Fruit fly (Drosophila melanogaster) whole organism, embryonic: Measurements from ENCODE around the gene Ppm1.

Experiments
- Ada2b ChIP-seq: fragments of 200-800 bp; sonication (Bioruptor generic); IDR thresholded peaks from 2 replicates; pipeline ENCODE4 v1.3.6; 2022; ENCODE audit warnings: missing biosample characterization, missing genetic modification characterization
- Aef1 ChIP-seq: fragments of 200-800 bp; sonication (Bioruptor generic); IDR thresholded peaks from 3 replicates; pipeline ENCODE4 v1.3.6; 2022; ENCODE audit warnings: missing biosample characterization, missing genetic modification characterization
- Atf6 ChIP-seq: fragments of 200-800 bp; sonication (Bioruptor generic); IDR thresholded peaks from 2 replicates; pipeline ENCODE4 v1.3.6; 2022; ENCODE audit warnings: missing biosample characterization, missing genetic modification characterization
- CG10543 ChIP-seq: fragments of 200-800 bp; sonication (Bioruptor generic); optimal IDR thresholded peaks from 3 replicates; lab custom pipeline; 2017; ENCODE audit warnings: missing biosample characterization, mild to moderate bottlenecking, missing genetic modification characterization, moderate library complexity
- CG11456 ChIP-seq: fragments of 200-800 bp; sonication (Bioruptor generic); IDR thresholded peaks from 3 replicates; pipeline ENCODE4 v1.3.6; 2022; ENCODE audit warnings: missing biosample characterization, missing genetic modification characterization
- CG12104 ChIP-seq: fragments of 200-800 bp; sonication (Bioruptor generic); optimal IDR thresholded peaks from 3 replicates; lab custom pipeline; 2016; ENCODE audit warnings: missing biosample characterization, missing genetic modification characterization
- CG12155 ChIP-seq: fragments of 200-800 bp; sonication (Bioruptor generic); optimal IDR thresholded peaks from 3 replicates; lab custom pipeline; 2016; ENCODE audit warnings: missing biosample characterization, missing genetic modification characterization
- CG12744 ChIP-seq: fragments of 200-800 bp; sonication (Bioruptor generic); optimal IDR thresholded peaks from 2 replicates; lab custom pipeline; 2016; ENCODE audit warnings: missing biosample characterization, missing genetic modification characterization
- CG12769 ChIP-seq: fragments of 200-800 bp; sonication (Bioruptor generic); optimal IDR thresholded peaks from 2 replicates; lab custom pipeline; 2019; ENCODE audit warnings: missing biosample characterization, mild to moderate bottlenecking, missing genetic modification characterization, moderate library complexity
- CG15514 ChIP-seq: fragments of 200-800 bp; sonication (Bioruptor generic); optimal IDR thresholded peaks from 3 replicates; lab custom pipeline; 2017; ENCODE audit warnings: missing biosample characterization, missing genetic modification characterization, mild to moderate bottlenecking, moderate library complexity, missing genetic modification reagents
- CG17328 ChIP-seq: fragments of 200-800 bp; sonication (Bioruptor generic); IDR thresholded peaks from 2 replicates; pipeline ENCODE4 v1.3.6; 2022; ENCODE audit warnings: missing biosample characterization, missing genetic modification characterization
- CG17802 ChIP-seq: fragments of 200-800 bp; sonication (Bioruptor generic); optimal IDR thresholded peaks from 2 replicates; lab custom pipeline; 2018; ENCODE audit warnings: missing biosample characterization, mild to moderate bottlenecking, missing genetic modification characterization, moderate library complexity
- CG17829 ChIP-seq: fragments of 200-800 bp; optimal IDR thresholded peaks from 2 replicates; lab custom pipeline; 2019; ENCODE audit warnings: missing biosample characterization, mild to moderate bottlenecking, missing genetic modification characterization, moderate library complexity
- CG2120 ChIP-seq: fragments of 200-800 bp; sonication (Bioruptor generic); optimal IDR thresholded peaks from 3 replicates; lab custom pipeline; 2016; ENCODE audit warnings: missing biosample characterization, missing genetic modification characterization
- CG2712 ChIP-seq: fragments of 200-800 bp; optimal IDR thresholded peaks from 3 replicates; lab custom pipeline; 2019; ENCODE audit warnings: missing biosample characterization, mild to moderate bottlenecking, missing genetic modification characterization, moderate library complexity
- CG2875 ChIP-seq: fragments of 200-800 bp; sonication (Bioruptor generic); optimal IDR thresholded peaks from 2 replicates; lab custom pipeline; 2017; ENCODE audit warnings: missing biosample characterization, mild to moderate bottlenecking, missing genetic modification characterization, missing genetic modification reagents
- CG30020 ChIP-seq: fragments of 200-800 bp; optimal IDR thresholded peaks from 2 replicates; lab custom pipeline; 2019; ENCODE audit warnings: missing biosample characterization, mild to moderate bottlenecking, missing genetic modification characterization, moderate library complexity
- CG31441 ChIP-seq: fragments of 200-800 bp; sonication (Bioruptor generic); IDR thresholded peaks from 2 replicates; pipeline ENCODE4 v1.3.6; 2022; ENCODE audit warnings: missing biosample characterization, missing genetic modification characterization
- CG4404 ChIP-seq: fragments of 200-800 bp; sonication (Bioruptor generic); IDR thresholded peaks from 2 replicates; pipeline ENCODE4 v1.3.6; 2022; ENCODE audit warnings: missing biosample characterization, missing genetic modification characterization
- CG6689 ChIP-seq: fragments of 200-800 bp; sonication (Bioruptor generic); IDR thresholded peaks from 2 replicates; pipeline ENCODE4 v1.3.6; 2022; ENCODE audit warnings: missing biosample characterization, missing genetic modification characterization
- CG6813 ChIP-seq: fragments of 200-800 bp; sonication (Bioruptor generic); optimal IDR thresholded peaks from 2 replicates; lab custom pipeline; 2017; ENCODE audit warnings: missing biosample characterization, missing genetic modification characterization, mild to moderate bottlenecking, moderate library complexity, missing genetic modification reagents
- CG7745 ChIP-seq: fragments of 200-800 bp; sonication (Bioruptor generic); optimal IDR thresholded peaks from 2 replicates; lab custom pipeline; 2018; ENCODE audit warnings: missing biosample characterization, mild to moderate bottlenecking, missing genetic modification characterization, moderate library complexity
- CG9797 ChIP-seq: fragments of 200-800 bp; sonication (Bioruptor generic); optimal IDR thresholded peaks from 3 replicates; lab custom pipeline; 2018; ENCODE audit warnings: missing biosample characterization, mild to moderate bottlenecking, missing genetic modification characterization
- Dll ChIP-seq: fragments of 200-800 bp; sonication (Bioruptor generic); IDR thresholded peaks from 4 replicates; pipeline ENCODE4 v1.3.6; 2022; ENCODE audit warnings: missing biosample characterization, missing genetic modification characterization; ENCODE audit not compliant: partially characterized antibody
- Ets97D ChIP-seq: fragments of 200-800 bp; sonication (Bioruptor generic); optimal IDR thresholded peaks from 3 replicates; lab custom pipeline; 2016; ENCODE audit warnings: missing biosample characterization, missing genetic modification characterization
- Pdp1 ChIP-seq, 2 experiments: fragments of 200-800 bp; sonication (Bioruptor generic); optimal IDR thresholded peaks; 3 replicates each; lab custom pipeline; 2016; ENCODE audit warnings: missing biosample characterization in 2 of 2, missing genetic modification characterization in 2 of 2, mild to moderate bottlenecking in 1 of 2, moderate library complexity in 1 of 2
- Rfx ChIP-seq: fragments of 200-800 bp; sonication (Bioruptor generic); IDR thresholded peaks from 2 replicates; pipeline ENCODE4 v1.3.6; 2022; ENCODE audit warnings: missing biosample characterization, missing genetic modification characterization
- Stat92E ChIP-seq, 3 experiments: fragments of >200 bp in 2 of 3; fragments of 200-800 bp in 1 of 3; sonication (Bioruptor generic) in 1 of 3; optimal IDR thresholded peaks; 2 replicates each; lab custom pipeline; 2017 to 2019; ENCODE audit warnings: missing biosample characterization in 3 of 3, missing genetic modification characterization in 3 of 3, mild to moderate bottlenecking in 1 of 3, moderate library complexity in 1 of 3
- ap ChIP-seq: fragments of 200-800 bp; sonication (Bioruptor generic); IDR thresholded peaks from 2 replicates; pipeline ENCODE4 v1.3.6; 2022; ENCODE audit warnings: missing biosample characterization, missing genetic modification characterization
- bcd ChIP-seq: fragments of 200-800 bp; sonication (Bioruptor generic); optimal IDR thresholded peaks from 2 replicates; lab custom pipeline; 2017; ENCODE audit warnings: missing biosample characterization, mild to moderate bottlenecking, missing genetic modification characterization
- bsh ChIP-seq, 2 experiments: fragments of 200-800 bp; sonication (Bioruptor generic); optimal IDR thresholded peaks; 2 replicates each; lab custom pipeline; 2017 to 2018; ENCODE audit warnings: mild to moderate bottlenecking in 2 of 2, missing biosample characterization in 2 of 2, missing genetic modification characterization in 2 of 2, moderate library complexity in 1 of 2
- cato ChIP-seq: fragments of 200-800 bp; sonication (Bioruptor generic); optimal IDR thresholded peaks from 2 replicates; lab custom pipeline; 2016; ENCODE audit warnings: missing biosample characterization, missing genetic modification characterization, borderline replicate concordance
- chif ChIP-seq, 2 experiments: fragments of 200-800 bp; sonication (Bioruptor generic); optimal IDR thresholded peaks; 3 replicates each; lab custom pipeline; 2016; ENCODE audit warnings: missing biosample characterization in 2 of 2, missing genetic modification characterization in 2 of 2
- chinmo ChIP-seq: fragments of 200-800 bp; sonication (Bioruptor generic); IDR thresholded peaks from 4 replicates; pipeline ENCODE4 v1.3.6; 2022; ENCODE audit warnings: missing biosample characterization, missing genetic modification characterization; ENCODE audit not compliant: partially characterized antibody
- dysf ChIP-seq: fragments of 200-800 bp; sonication (Bioruptor generic); IDR thresholded peaks from 3 replicates; pipeline ENCODE4 v1.3.6; 2022; ENCODE audit warnings: missing biosample characterization, missing genetic modification characterization
- fru ChIP-seq: fragments of >200 bp; optimal IDR thresholded peaks from 2 replicates; lab custom pipeline; 2017
- hb ChIP-seq: fragments of 200-800 bp; sonication (Bioruptor generic); IDR thresholded peaks from 3 replicates; pipeline ENCODE4 v1.3.6; 2022; ENCODE audit warnings: missing biosample characterization, missing genetic modification characterization; ENCODE audit not compliant: partially characterized antibody
- insv ChIP-seq, 2 experiments: fragments of 200-800 bp; sonication (Bioruptor generic); optimal IDR thresholded peaks; 3 replicates each; lab custom pipeline; 2016 to 2018; ENCODE audit warnings: missing biosample characterization in 2 of 2, missing genetic modification characterization in 2 of 2
- mld ChIP-seq: fragments of 200-800 bp; sonication (Bioruptor generic); IDR thresholded peaks from 3 replicates; pipeline ENCODE4 v1.3.6; 2022; ENCODE audit warnings: missing biosample characterization, missing genetic modification characterization; ENCODE audit not compliant: partially characterized antibody
- pzg ChIP-seq: fragments of 200-800 bp; sonication (Bioruptor generic); optimal IDR thresholded peaks from 3 replicates; lab custom pipeline; 2018; ENCODE audit warnings: missing biosample characterization, mild to moderate bottlenecking, missing genetic modification characterization, moderate library complexity
- ro ChIP-seq: fragments of 200-800 bp; sonication (Bioruptor generic); IDR thresholded peaks from 2 replicates; pipeline ENCODE4 v1.3.6; 2022; ENCODE audit warnings: missing biosample characterization, missing genetic modification characterization
- row ChIP-seq: fragments of 200-800 bp; sonication (Bioruptor generic); IDR thresholded peaks from 3 replicates; pipeline ENCODE4 v1.3.6; 2022; ENCODE audit warnings: missing biosample characterization, missing genetic modification characterization
- shn ChIP-seq: fragments of 200-800 bp; sonication (Bioruptor generic); optimal IDR thresholded peaks from 3 replicates; lab custom pipeline; 2016; ENCODE audit warnings: missing biosample characterization, missing genetic modification characterization
- sisA ChIP-seq: fragments of 200-800 bp; sonication (Bioruptor generic); IDR thresholded peaks from 2 replicates; pipeline ENCODE4 v1.3.6; 2022; ENCODE audit warnings: missing biosample characterization, missing genetic modification characterization
- slbo ChIP-seq: fragments of 200-800 bp; sonication (Bioruptor generic); IDR thresholded peaks from 2 replicates; pipeline ENCODE4 v1.3.6; 2022; ENCODE audit warnings: missing biosample characterization, missing genetic modification characterization
- slou ChIP-seq: fragments of 200-800 bp; sonication (Bioruptor generic); optimal IDR thresholded peaks from 3 replicates; lab custom pipeline; 2016; ENCODE audit warnings: missing biosample characterization, missing genetic modification characterization
- sob ChIP-seq: fragments of 200-800 bp; sonication (Bioruptor generic); IDR thresholded peaks from 2 replicates; pipeline ENCODE4 v1.3.6; 2022; ENCODE audit warnings: missing biosample characterization, missing genetic modification characterization
- sug ChIP-seq: fragments of 200-800 bp; optimal IDR thresholded peaks from 2 replicates; lab custom pipeline; 2019; ENCODE audit warnings: missing biosample characterization, mild to moderate bottlenecking, missing genetic modification characterization, moderate library complexity

The Ppm1 gene

DNA sequence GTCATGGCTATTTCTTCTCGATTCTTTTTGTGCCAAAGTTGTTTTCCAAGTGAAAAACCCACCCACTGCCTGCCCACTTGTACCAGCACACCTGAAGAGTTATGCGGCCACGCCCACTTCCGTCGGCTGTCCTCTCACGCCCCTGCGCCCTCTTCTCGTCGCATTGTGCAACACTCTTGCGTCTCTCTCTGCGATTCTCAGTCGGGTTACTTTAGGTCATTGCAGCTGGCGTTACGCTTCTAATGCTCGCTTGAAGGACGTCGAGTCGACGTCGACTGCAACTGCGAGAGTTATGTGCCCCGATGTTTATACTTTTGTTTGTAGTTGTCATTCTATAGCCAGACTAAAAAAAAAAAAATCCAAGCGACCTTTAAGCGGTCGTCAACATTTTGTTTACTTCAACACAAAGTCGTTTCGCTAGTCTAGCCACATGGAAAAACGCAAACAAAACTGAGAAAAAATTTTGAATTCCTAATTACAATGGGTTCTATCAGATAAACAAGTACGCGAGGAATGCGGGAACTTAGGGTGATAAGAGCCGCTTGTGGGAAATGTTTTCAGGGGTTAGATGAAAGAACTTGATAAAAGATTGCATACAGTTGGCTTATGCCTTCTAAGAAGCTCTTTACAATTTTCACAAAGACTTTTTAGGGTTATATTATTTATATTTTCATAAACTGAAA is 19.2 kb upstream of the Ppm1 start (continued):
- no peak for TF ChIP-seq shn (GFP tag; lab: Kevin White, UChicago)
- no peak for TF ChIP-seq CG12769 (tag; lab: Kevin White, UChicago)
- TF ChIP-seq bsh (GFP tag; optimal IDR thresholded peaks at IDR 0.05; lab: Kevin White, UChicago) = no peak
- 0 out of 2 replicates have a peak, but pooled peaks have one; percentile 19 for TF ChIP-seq slbo (GFP tag; lab: Robert Waterston, UW)
- no peak for TF ChIP-seq CG6813 (GFP tag; lab: Kevin White, UChicago)
- no peak for TF ChIP-seq sob (GFP tag; lab: Robert Waterston, UW)
- no peak for TF ChIP-seq chif (GFP tag; optimal IDR thresholded peaks at IDR 0.05; lab: Kevin White, UChicago)
- no peak for TF ChIP-seq CG6689
- no peak for TF ChIP-seq dysf (GFP tag; lab: Robert Waterston, UW)
- TF ChIP-seq chinmo = 0 out of 4 replicates have a peak, but pooled peaks have one; percentile 15
- TF ChIP-seq Rfx = no peak
- no peak for TF ChIP-seq ro (GFP tag; lab: Robert Waterston, UW)
- no peak for TF ChIP-seq CG17328
- no peak for TF ChIP-seq Aef1 (GFP tag; lab: Robert Waterston, UW)
- no peak for TF ChIP-seq row (GFP tag; lab: Robert Waterston, UW)
- no peak for TF ChIP-seq fru (lab: Kevin White, UChicago)
- TF ChIP-seq Dll (GFP tag; lab: Robert Waterston, UW) = no peak
- no peak for TF ChIP-seq CG7745 (tag; lab: Kevin White, UChicago)
- TF ChIP-seq insv (GFP tag; optimal IDR thresholded peaks at IDR 0.05; lab: Kevin White, UChicago) = no peak
- no peak for TF ChIP-seq Stat92E (GFP tag; optimal IDR thresholded peaks at IDR 0.05; lab: Kevin White, UChicago)
- TF ChIP-seq Pdp1 (GFP tag; optimal IDR thresholded peaks at IDR 0.05; lab: Kevin White, UChicago) = peak in 1 of 2 experiments; percentile 24
- TF ChIP-seq CG12744 (GFP tag; lab: Kevin White, UChicago) = no peak

DNA sequence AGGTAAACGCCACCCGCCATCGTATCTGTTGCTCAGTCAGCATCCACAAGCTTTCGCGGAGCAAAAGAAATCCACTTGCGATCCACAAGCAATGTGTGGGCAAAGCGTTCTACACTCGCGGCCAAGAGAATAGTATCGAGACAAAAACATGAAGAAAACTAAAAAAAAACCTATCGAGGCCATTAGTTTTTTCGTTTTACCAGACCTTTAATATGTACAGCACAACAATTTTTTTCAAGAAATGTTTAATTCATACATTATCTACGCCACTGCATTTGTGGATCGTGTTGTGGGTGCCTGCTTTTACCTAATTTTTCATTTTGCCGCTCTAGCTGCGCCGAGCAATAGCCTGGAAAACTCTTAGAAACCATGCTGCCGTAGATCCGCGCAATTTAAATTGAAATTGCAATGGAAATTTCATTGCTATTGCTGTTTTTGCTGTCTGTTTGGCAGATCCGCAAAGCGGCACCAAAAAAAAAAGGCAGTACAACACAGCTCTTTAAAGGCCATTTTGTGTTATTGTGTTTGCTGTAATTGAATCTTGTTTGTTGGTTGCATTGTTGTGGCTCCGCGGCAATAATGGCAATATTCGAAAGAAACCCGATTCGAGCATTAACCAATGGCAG is 18.0 kb upstream of the Ppm1 start:
- TF ChIP-seq sug = no peak
- TF ChIP-seq mld (GFP tag; lab: Robert Waterston, UW) = no peak
- peak; percentile 36 for TF ChIP-seq CG2120 (GFP tag; lab: Kevin White, UChicago)
- no peak for TF ChIP-seq CG4404 (GFP tag; lab: Robert Waterston, UW)
- TF ChIP-seq CG10543 (GFP tag; lab: Kevin White, UChicago) = no peak
- no peak for TF ChIP-seq shn (GFP tag; lab: Kevin White, UChicago)
- no peak for TF ChIP-seq hb (GFP tag; lab: Robert Waterston, UW)
- TF ChIP-seq CG31441 (GFP tag; lab: Robert Waterston, UW) = peak; percentile 76
- TF ChIP-seq Ets97D (GFP tag; lab: Kevin White, UChicago) = no peak
- TF ChIP-seq cato (GFP tag; lab: Kevin White, UChicago) = peak; percentile 21
- no peak for TF ChIP-seq CG30020 (tag; lab: Kevin White, UChicago)
- no peak for TF ChIP-seq CG12104
- peak; percentile 71 for TF ChIP-seq Ada2b
- TF ChIP-seq sisA (GFP tag; lab: Robert Waterston, UW) = peak; percentile 68
- no peak for TF ChIP-seq pzg (GFP tag; lab: Kevin White, UChicago)
- peak; percentile 32 for TF ChIP-seq CG17802 (tag; lab: Kevin White, UChicago)
- peak; percentile 50 for TF ChIP-seq bcd (GFP tag; lab: Kevin White, UChicago)
- peak; percentile 41 for TF ChIP-seq CG17829 (tag; lab: Kevin White, UChicago)
- TF ChIP-seq CG12155 (GFP tag; lab: Kevin White, UChicago) = no peak
- TF ChIP-seq CG2712 = peak; percentile 72
- TF ChIP-seq CG11456 (GFP tag; lab: Robert Waterston, UW) = 0 out of 3 replicates have a peak, but pooled peaks have one; percentile 65
- peak; percentile 23 for TF ChIP-seq CG15514 (GFP tag; lab: Kevin White, UChicago)
- TF ChIP-seq slou = no peak
- TF ChIP-seq CG9797 (GFP tag; lab: Kevin White, UChicago) = no peak
- TF ChIP-seq Atf6 = no peak; the same call in 1 of the 2 replicates
- peak; percentile 74; the same call in 1 of the 2 replicates for TF ChIP-seq ap
- peak; percentile 74 for TF ChIP-seq sob (GFP tag; lab: Robert Waterston, UW)
- TF ChIP-seq CG2875 (GFP tag; lab: Kevin White, UChicago) = peak; percentile 2
